Worm (Caenorhabditis elegans) whole organism, midembryonic: ENCODE data around the gene cest-5.2.

ENCODE experiments used
- T22C8.4 ChIP-seq: fragments of 200-800 bp; sonication (Bioruptor generic); IDR thresholded peaks from 2 replicates; pipeline ENCODE4 v1.3.6; 2022; ENCODE audit warnings: missing genetic modification characterization, missing compliant biosample characterization
- cog-1 ChIP-seq: sonication (generic microtip); optimal IDR thresholded peaks from 2 replicates; lab custom pipeline; 2016; ENCODE audit warnings: missing genetic modification characterization, missing compliant biosample characterization
- flt-1 ChIP-seq: fragments of 200-800 bp; sonication (Bioruptor generic); IDR thresholded peaks from 2 replicates; pipeline ENCODE4 v1.3.6; 2022; ENCODE audit warnings: missing genetic modification characterization, missing compliant biosample characterization
- klf-2 ChIP-seq: fragments of 200-800 bp; sonication (Bioruptor generic); conservative IDR thresholded peaks from 2 replicates; pipeline ENCODE4 v1.3.6; 2022; ENCODE audit warnings: missing genetic modification reagents, missing genetic modification characterization, missing compliant biosample characterization
- med-1 ChIP-seq: sonication (generic microtip); optimal IDR thresholded peaks from 2 replicates; lab custom pipeline; 2017; ENCODE audit warnings: missing genetic modification characterization, mild to moderate bottlenecking, missing compliant biosample characterization, antibody characterized with exemption, missing genetic modification reagents; ENCODE audit not compliant: insufficient read depth
- ref-1 ChIP-seq: fragments of 200-800 bp; sonication (Bioruptor generic); conservative IDR thresholded peaks from 2 replicates; pipeline ENCODE4 v1.3.6; 2022; ENCODE audit warnings: missing genetic modification reagents, missing genetic modification characterization, missing compliant biosample characterization
- tab-1 ChIP-seq: fragments of 200-800 bp; sonication (Bioruptor generic); IDR thresholded peaks from 2 replicates; pipeline ENCODE4 v1.3.6; 2022; ENCODE audit warnings: missing genetic modification characterization, missing compliant biosample characterization
- ztf-23 ChIP-seq: fragments of 200-800 bp; sonication (Bioruptor generic); IDR thresholded peaks from 2 replicates; pipeline ENCODE4 v1.3.6; 2022; ENCODE audit warnings: missing genetic modification reagents, missing genetic modification characterization, missing compliant biosample characterization
- ztf-29 ChIP-seq: fragments of 200-800 bp; sonication (Bioruptor generic); IDR thresholded peaks from 2 replicates; pipeline ENCODE4 v1.3.6; 2022; ENCODE audit warnings: missing genetic modification reagents, missing genetic modification characterization, missing compliant biosample characterization

Gene cest-5.2

DNA sequence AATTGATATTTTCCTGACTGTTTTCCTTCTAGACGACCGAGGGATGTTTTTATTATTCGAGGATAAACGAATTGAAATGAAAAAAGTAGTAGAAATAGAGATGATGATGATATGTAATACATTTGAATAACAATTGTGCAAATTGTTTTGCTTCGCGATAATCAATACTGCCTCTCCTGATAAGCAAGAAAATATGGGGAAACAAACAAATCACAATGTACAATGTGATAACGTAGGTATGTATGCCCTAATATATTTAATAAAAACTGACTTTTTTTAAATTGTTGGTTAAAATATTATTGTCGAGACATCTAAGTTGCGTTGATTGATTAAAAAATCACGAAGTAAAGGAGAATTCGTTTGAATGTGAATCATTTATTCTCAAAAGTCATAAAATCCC lies at the start of gene cest-5.2:
TSS of gene cest-5.2 (minus strand) at position 128 of the 400 bp plus-strand sequence.
- TF ChIP-seq tab-1 (GFP tag; lab: Robert Waterston, UW) = no peak
- no peak for TF ChIP-seq ref-1
- no peak for TF ChIP-seq flt-1
- no peak for TF ChIP-seq ztf-23
- TF ChIP-seq cog-1 (tag; lab: Kevin White, UChicago) = no peak
- TF ChIP-seq ztf-29 (GFP tag; lab: Robert Waterston, UW) = no peak
- no peak for TF ChIP-seq klf-2 (GFP tag; lab: Robert Waterston, UW)
- TF ChIP-seq T22C8.4 (GFP tag; lab: Robert Waterston, UW) = no peak
- TF ChIP-seq med-1 (GFP tag; lab: Kevin White, UChicago) = no peak

DNA sequence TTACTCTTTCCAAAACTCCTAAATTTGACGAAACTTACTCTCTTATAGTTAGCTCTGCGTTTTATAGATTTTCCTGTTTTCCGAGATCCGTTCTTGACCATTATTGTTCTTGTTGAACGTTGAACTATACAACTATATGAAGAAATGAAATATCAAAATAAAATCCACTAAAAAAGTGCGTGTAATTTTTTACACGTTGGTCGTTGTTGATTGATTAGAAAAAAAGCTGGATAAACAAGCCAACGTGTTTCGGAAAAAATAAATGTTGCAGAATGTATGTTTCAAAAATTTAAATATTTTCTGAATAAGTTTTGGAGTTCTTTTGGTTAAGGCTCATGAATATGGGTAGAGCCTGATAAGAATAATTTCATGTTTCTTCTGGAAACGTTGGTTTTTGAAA lies 40.2 kb upstream of the cest-5.2 start, which contains the start of gene Y73B6A.1:
TSS of gene Y73B6A.1 (minus strand) at position 101 of the 400 bp plus-strand sequence.
- no peak for TF ChIP-seq ref-1
- no peak for TF ChIP-seq T22C8.4 (GFP tag; lab: Robert Waterston, UW)
- no peak for TF ChIP-seq flt-1
- TF ChIP-seq tab-1 (GFP tag; lab: Robert Waterston, UW) = no peak

DNA sequence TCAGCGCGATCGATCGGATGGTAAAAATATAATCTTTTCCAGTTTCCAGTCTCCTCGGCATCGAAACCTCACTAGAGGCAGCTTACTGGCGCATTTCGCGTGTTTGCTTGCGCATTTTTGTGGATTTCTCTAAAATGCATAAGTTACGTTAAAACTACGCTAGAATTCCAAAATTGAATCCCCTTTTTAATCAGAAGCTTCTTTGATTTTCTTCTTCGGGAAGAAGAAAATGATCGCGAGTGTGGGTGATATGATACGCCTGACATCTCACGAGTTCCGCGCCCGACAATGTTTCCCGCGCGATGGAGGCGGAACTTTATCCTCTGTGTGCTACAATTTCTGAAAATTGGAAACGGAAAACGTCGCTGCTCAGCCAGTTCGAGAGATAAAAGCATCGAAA lies 36.6 kb upstream of the cest-5.2 start:
- TF ChIP-seq med-1 (GFP tag; lab: Kevin White, UChicago) (no peak), tab-1 (GFP tag; lab: Robert Waterston, UW) (no peak), klf-2 (GFP tag; lab: Robert Waterston, UW) (no peak)

DNA sequence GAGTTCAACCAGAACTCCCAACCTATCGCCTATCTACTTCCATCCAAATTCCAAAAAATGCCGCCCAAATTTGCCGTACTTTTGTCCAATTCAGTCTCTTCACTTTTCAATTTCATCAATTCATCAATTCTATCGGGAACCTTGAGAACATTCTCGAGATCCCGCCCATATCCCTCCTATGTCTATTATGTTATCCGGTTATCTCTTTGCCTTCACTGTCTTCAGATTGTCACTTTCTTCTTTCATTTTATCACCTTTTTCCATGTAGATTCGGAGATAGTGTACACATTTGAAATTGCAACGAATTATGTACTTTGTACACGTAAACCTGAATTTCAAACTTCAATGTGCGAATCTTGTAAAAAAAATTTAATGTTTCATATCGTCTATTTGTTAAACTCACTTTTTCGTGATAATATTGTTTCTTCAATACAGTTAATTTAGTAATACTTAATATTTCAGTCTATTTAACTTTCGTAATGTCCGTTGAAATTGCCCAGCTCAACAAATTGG lies 29.9 kb upstream of the cest-5.2 start, which contains the start of gene C01B10.11:
TSS of gene C01B10.11 (plus strand) at position 463 of the 513 bp plus-strand sequence.
- TF ChIP-seq ref-1 (no peak), T22C8.4 (GFP tag; lab: Robert Waterston, UW) (no peak), tab-1 (GFP tag; lab: Robert Waterston, UW) (no peak), klf-2 (GFP tag; lab: Robert Waterston, UW) (no peak), ztf-29 (GFP tag; lab: Robert Waterston, UW) (no peak)

DNA sequence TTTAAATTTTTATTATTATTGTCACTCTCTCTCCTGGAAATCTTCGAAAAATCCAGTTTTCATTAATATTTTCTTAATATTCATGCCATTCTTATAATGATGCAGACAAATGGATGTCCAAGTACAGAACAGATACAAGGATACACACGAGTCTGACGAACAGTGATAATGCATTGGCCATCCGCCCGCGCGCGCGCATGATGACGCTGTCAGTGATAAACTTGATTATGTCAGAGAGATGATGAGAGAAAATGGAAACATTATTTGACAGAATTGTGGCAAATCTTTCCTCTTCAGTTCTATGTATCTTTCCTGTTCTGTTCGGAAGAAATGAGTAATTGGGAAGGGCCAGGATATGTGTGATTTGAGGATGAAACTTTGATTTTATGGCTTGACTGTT lies 28.0 kb upstream of the cest-5.2 start:
- TF ChIP-seq tab-1 (GFP tag; lab: Robert Waterston, UW) (no peak), klf-2 (GFP tag; lab: Robert Waterston, UW) (no peak), ref-1 (no peak), ztf-23 (no peak), ztf-29 (GFP tag; lab: Robert Waterston, UW) (no peak), T22C8.4 (GFP tag; lab: Robert Waterston, UW) (no peak)

DNA sequence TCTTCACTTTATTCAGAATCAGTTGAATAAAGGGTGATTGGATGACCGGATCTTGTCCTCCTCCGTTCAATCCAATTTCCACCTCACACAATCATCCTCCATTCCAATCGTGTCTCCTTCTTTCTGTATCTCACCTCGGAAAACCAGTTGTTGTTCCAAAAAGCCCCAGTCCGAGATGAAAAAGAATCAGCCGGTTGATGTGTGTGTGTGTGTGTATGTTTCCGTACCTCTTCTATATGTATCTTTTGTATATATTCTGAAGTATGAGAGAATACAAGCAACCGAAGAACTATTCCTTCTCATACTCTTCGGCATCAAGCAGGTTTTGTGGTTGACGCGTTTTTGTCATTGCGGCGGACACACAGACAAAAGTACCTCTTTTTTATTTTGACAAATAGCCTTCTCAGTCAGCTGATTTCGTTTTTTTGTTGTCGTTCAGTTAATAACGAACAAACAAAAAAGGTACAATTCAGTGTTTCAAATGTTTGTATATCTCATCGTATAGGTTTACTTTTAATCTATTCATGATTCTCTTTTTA lies 26.0 kb upstream of the cest-5.2 start:
- TF ChIP-seq T22C8.4 (GFP tag; lab: Robert Waterston, UW) (no peak), ztf-29 (GFP tag; lab: Robert Waterston, UW) (no peak), tab-1 (GFP tag; lab: Robert Waterston, UW) (no peak), ref-1 (no peak), med-1 (GFP tag; lab: Kevin White, UChicago) (no peak), ztf-23 (no peak), flt-1 (no peak), klf-2 (GFP tag; lab: Robert Waterston, UW) (no peak), cog-1 (tag; lab: Kevin White, UChicago) (no peak)

- TF ChIP-seq T22C8.4 (GFP tag; lab: Robert Waterston, UW) (no peak), med-1 (GFP tag; lab: Kevin White, UChicago) (no peak), ztf-29 (GFP tag; lab: Robert Waterston, UW) (no peak), ref-1 (no peak), cog-1 (tag; lab: Kevin White, UChicago) (no peak), klf-2 (GFP tag; lab: Robert Waterston, UW) (no peak), ztf-23 (no peak), tab-1 (GFP tag; lab: Robert Waterston, UW) (no peak), flt-1 (no peak)
These were observed 24.8 kb upstream of the cest-5.2 start for ce11 chrIV:6652479-6653022.

DNA sequence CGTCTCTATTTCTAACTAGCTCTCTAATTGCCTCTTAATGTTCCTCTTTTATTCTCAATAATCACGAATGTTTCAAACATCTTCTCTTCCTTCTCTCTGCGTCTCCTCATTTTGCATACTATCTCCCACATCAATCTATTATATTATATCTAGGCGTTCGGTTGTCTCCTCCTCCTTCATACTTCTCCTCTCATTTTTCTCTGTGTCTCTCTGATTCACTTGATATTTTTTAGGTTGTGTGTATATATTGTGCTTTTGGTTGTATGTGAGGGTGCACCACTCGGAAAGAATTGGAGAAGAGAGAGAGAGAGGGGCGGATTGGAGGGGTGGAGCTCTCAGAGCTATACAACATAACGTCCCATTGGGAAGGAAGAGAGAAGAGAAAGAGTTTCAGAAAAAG lies 20.9 kb upstream of the cest-5.2 start:
- 0 out of 2 replicates have a peak, but pooled peaks have one; percentile 37 for TF ChIP-seq flt-1
- peak; percentile 62 for TF ChIP-seq ztf-23
- no peak for TF ChIP-seq ztf-29 (GFP tag; lab: Robert Waterston, UW)
- peak; percentile 86 for TF ChIP-seq cog-1 (tag; lab: Kevin White, UChicago)
- TF ChIP-seq tab-1 (GFP tag; lab: Robert Waterston, UW) = 0 out of 2 replicates have a peak, but pooled peaks have one; percentile 19

ce11 chrIV:6646905-6647304 lies 19.2 kb upstream of the cest-5.2 start:
- TF ChIP-seq T22C8.4 (GFP tag; lab: Robert Waterston, UW) = no peak
- no peak for TF ChIP-seq klf-2 (GFP tag; lab: Robert Waterston, UW)
- TF ChIP-seq flt-1 = no peak
- TF ChIP-seq med-1 (GFP tag; lab: Kevin White, UChicago) = no peak
- no peak for TF ChIP-seq ztf-23
- no peak for TF ChIP-seq ztf-29 (GFP tag; lab: Robert Waterston, UW)
- no peak for TF ChIP-seq ref-1
- no peak for TF ChIP-seq tab-1 (GFP tag; lab: Robert Waterston, UW)
- no peak for TF ChIP-seq cog-1 (tag; lab: Kevin White, UChicago)
